Worm (Caenorhabditis elegans): ENCODE data around the gene rpl-42.

Gene rpl-42

ce11 chrII:11092413-11092812, at the start of gene rpl-42:
Gene rpl-42, plus strand, starts transcription at chrII:11092713.
- TF ChIP-seq C04F5.9 (tag; optimal IDR thresholded peaks at IDR 0.05) (no peak), lin-13 (GFP tag; optimal IDR thresholded peaks at IDR 0.05) (no peak), nhr-85 (tag) (no peak), vab-15 (tag; optimal IDR thresholded peaks at IDR 0.05) (no peak)

- TF ChIP-seq ceh-90 (tag; optimal IDR thresholded peaks at IDR 0.05): no peak
- TF ChIP-seq hpl-2 (GFP tag; optimal IDR thresholded peaks at IDR 0.05): peak; percentile 6
- TF ChIP-seq unc-130 (tag; optimal IDR thresholded peaks at IDR 0.05): peak; percentile 45
- TF ChIP-seq nhr-71 (tag; optimal IDR thresholded peaks at IDR 0.05): peak; percentile 78
- TF ChIP-seq mep-1 (tag; optimal IDR thresholded peaks at IDR 0.05): peak; percentile 61
- peak; percentile 58 for TF ChIP-seq tbx-2 (tag; optimal IDR thresholded peaks at IDR 0.05)
- peak; percentile 75 for TF ChIP-seq unc-86 (tag; optimal IDR thresholded peaks at IDR 0.05)
- no peak for TF ChIP-seq tlp-1 (tag; optimal IDR thresholded peaks at IDR 0.05)
- peak; percentile 76 for TF ChIP-seq jun-1 (tag; optimal IDR thresholded peaks at IDR 0.05)
- TF ChIP-seq irx-1 (tag; optimal IDR thresholded peaks at IDR 0.05): peak; percentile 25
- peak; percentile 4 for TF ChIP-seq snpc-4 (tag; optimal IDR thresholded peaks at IDR 0.05)
- TF ChIP-seq skn-1 (tag; optimal IDR thresholded peaks at IDR 0.05): peak; percentile 46
- TF ChIP-seq mab-9 (GFP tag; IDR thresholded peaks at IDR 0.05): 0 out of 2 replicates have a peak, but pooled peaks have one; percentile 50
- peak; percentile 60 for TF ChIP-seq fkh-10 (GFP tag; optimal IDR thresholded peaks at IDR 0.05)
- TF ChIP-seq ceh-8 (GFP tag; optimal IDR thresholded peaks at IDR 0.05): peak; percentile 65
- TF ChIP-seq nhr-12 (tag; optimal IDR thresholded peaks at IDR 0.05): no peak
- peak; percentile 26 for TF ChIP-seq elt-2 (tag; optimal IDR thresholded peaks at IDR 0.05)
- TF ChIP-seq fkh-4 (tag; optimal IDR thresholded peaks at IDR 0.05; ENCODE audit: borderline replicate concordance): no peak
- no peak for TF ChIP-seq aha-1 (tag; optimal IDR thresholded peaks at IDR 0.05)
- peak in 2 of 3 experiments; percentile 45 to 84 for TF ChIP-seq ceh-82 (tag; optimal IDR thresholded peaks at IDR 0.05)
- TF ChIP-seq nhr-47 (tag; optimal IDR thresholded peaks at IDR 0.05): peak; percentile 68
- peak; percentile 32 to 43 (median 35) for TF ChIP-seq dpl-1 (GFP tag; optimal IDR thresholded peaks at IDR 0.05)
- peak; percentile 56 for TF ChIP-seq dsc-1 (tag; optimal IDR thresholded peaks at IDR 0.05)
- TF ChIP-seq nhr-77 (tag; optimal IDR thresholded peaks at IDR 0.05): peak; percentile 52
- peak; percentile 30; the same call in 1 of the 2 replicates for TF ChIP-seq isw-1 (GFP tag; IDR thresholded peaks at IDR 0.05)
- no peak for TF ChIP-seq pqm-1 (tag; optimal IDR thresholded peaks at IDR 0.05)
- no peak for TF ChIP-seq fos-1 (tag; optimal IDR thresholded peaks at IDR 0.05)
- peak; percentile 0 to 30 for TF ChIP-seq egl-27 (tag; optimal IDR thresholded peaks at IDR 0.05)
- no peak for TF ChIP-seq hlh-4 (tag; optimal IDR thresholded peaks at IDR 0.05)
- peak; percentile 12 for TF ChIP-seq pag-3 (tag; optimal IDR thresholded peaks at IDR 0.05; ENCODE audit: borderline replicate concordance, insufficient read depth)
- no peak for TF ChIP-seq C34B4.2 (tag; optimal IDR thresholded peaks at IDR 0.05)
- TF ChIP-seq xbp-1 (tag; optimal IDR thresholded peaks at IDR 0.05): peak; percentile 49
- TF ChIP-seq nhr-20 (tag; optimal IDR thresholded peaks at IDR 0.05): peak; percentile 68
- TF ChIP-seq C04F5.9 (tag; optimal IDR thresholded peaks at IDR 0.05): no peak
- TF ChIP-seq C16A3.4 (tag; optimal IDR thresholded peaks at IDR 0.05): peak; percentile 51
- no peak for TF ChIP-seq lin-15B (tag; optimal IDR thresholded peaks at IDR 0.05)
- peak; percentile 1 for TF ChIP-seq pax-3 (tag; optimal IDR thresholded peaks at IDR 0.05)
- TF ChIP-seq F16B12.6 (tag; optimal IDR thresholded peaks at IDR 0.05): peak; percentile 36
- TF ChIP-seq lin-13 (GFP tag; optimal IDR thresholded peaks at IDR 0.05): no peak
- TF ChIP-seq unc-98 (GFP tag; IDR thresholded peaks at IDR 0.05): no peak
- TF ChIP-seq lin-14 (GFP tag; optimal IDR thresholded peaks at IDR 0.05): peak; percentile 95
- TF ChIP-seq sox-4 (tag; optimal IDR thresholded peaks at IDR 0.05): no peak
- no peak for TF ChIP-seq nhr-84 (tag; optimal IDR thresholded peaks at IDR 0.05)
- TF ChIP-seq nhr-28 (tag; optimal IDR thresholded peaks at IDR 0.05): no peak
- TF ChIP-seq lin-39 (tag; optimal IDR thresholded peaks at IDR 0.05): no peak
- TF ChIP-seq hlh-17 (GFP tag; optimal IDR thresholded peaks at IDR 0.05; ENCODE audit: borderline replicate concordance): no peak
- TF ChIP-seq sup-37 (GFP tag; optimal IDR thresholded peaks at IDR 0.05): no peak
- peak; percentile 56 for TF ChIP-seq rnt-1 (tag; optimal IDR thresholded peaks at IDR 0.05)
- TF ChIP-seq snu-23 (GFP tag; optimal IDR thresholded peaks at IDR 0.05): peak; percentile 83
These were observed 49.6 kb upstream of the rpl-42 start for ce11 chrII:11042878-11043331.
